Fruit fly (Drosophila melanogaster): ENCODE data around the gene CG46339.

CG46339 gene

dm6 chr3R:26908750-26909149, 6.8 kb upstream of the CG46339 start (continued):
- no peak for TF ChIP-seq vfl (GFP tag; optimal IDR thresholded peaks at IDR 0.05)
- TF ChIP-seq CG1233 (GFP tag; optimal IDR thresholded peaks at IDR 0.05): peak; percentile 33
- no peak for TF ChIP-seq Tbp (GFP tag; optimal IDR thresholded peaks at IDR 0.05)
- no peak for TF ChIP-seq CG30403 (GFP tag; optimal IDR thresholded peaks at IDR 0.05)
- TF ChIP-seq Dref (GFP tag; IDR thresholded peaks at IDR 0.05): no peak
- TF ChIP-seq Doc3 (GFP tag; IDR thresholded peaks at IDR 0.05; ENCODE audit: partially characterized antibody): no peak
- TF ChIP-seq Ssrp (tag; optimal IDR thresholded peaks at IDR 0.05): no peak
- TF ChIP-seq CG12391 (tag; optimal IDR thresholded peaks at IDR 0.05): no peak
- peak; percentile 49 for TF ChIP-seq Asciz (GFP tag; optimal IDR thresholded peaks at IDR 0.05)
- peak; percentile 33 for TF ChIP-seq HLHmδ (GFP tag; optimal IDR thresholded peaks at IDR 0.05)
- TF ChIP-seq aop (GFP tag; IDR thresholded peaks at IDR 0.05): no peak
- no peak for TF ChIP-seq da (GFP tag; optimal IDR thresholded peaks at IDR 0.05)
- TF ChIP-seq CG3838 (GFP tag; optimal IDR thresholded peaks at IDR 0.05): no peak
- peak; percentile 24 for TF ChIP-seq gem (tag; optimal IDR thresholded peaks at IDR 0.05)
- TF ChIP-seq CG33213 (GFP tag; optimal IDR thresholded peaks at IDR 0.05): no peak
- TF ChIP-seq CG34224 (GFP tag; IDR thresholded peaks at IDR 0.05; ENCODE audit: partially characterized antibody): no peak
- TF ChIP-seq MBD-R2 (GFP tag; IDR thresholded peaks at IDR 0.05): no peak
- TF ChIP-seq cato (GFP tag; optimal IDR thresholded peaks at IDR 0.05; ENCODE audit: borderline replicate concordance): no peak
- TF ChIP-seq CG17361 (GFP tag; IDR thresholded peaks at IDR 0.05): no peak
- peak; percentile 43 for TF ChIP-seq CG2875 (GFP tag; optimal IDR thresholded peaks at IDR 0.05)
- TF ChIP-seq mld (GFP tag; IDR thresholded peaks at IDR 0.05; ENCODE audit: partially characterized antibody): no peak
- TF ChIP-seq Dad (GFP tag; optimal IDR thresholded peaks at IDR 0.05): no peak
- no peak for TF ChIP-seq CG31441 (GFP tag; IDR thresholded peaks at IDR 0.05)
- TF ChIP-seq Nf-YC (tag; optimal IDR thresholded peaks at IDR 0.05): no peak
- TF ChIP-seq CG13123 (GFP tag; optimal IDR thresholded peaks at IDR 0.05): no peak
- no peak for TF ChIP-seq ind (GFP tag; optimal IDR thresholded peaks at IDR 0.05)
- TF ChIP-seq CG16815 (GFP tag; optimal IDR thresholded peaks at IDR 0.05): no peak
- TF ChIP-seq crol (GFP tag; IDR thresholded peaks at IDR 0.05): no peak
- no peak for TF ChIP-seq pho (GFP tag; optimal IDR thresholded peaks at IDR 0.05)
- no peak for TF ChIP-seq stc (GFP tag; IDR thresholded peaks at IDR 0.05)
- TF ChIP-seq CrebB (tag; optimal IDR thresholded peaks at IDR 0.05): peak; percentile 31
- TF ChIP-seq Meics (GFP tag; optimal IDR thresholded peaks at IDR 0.05): no peak
- TF ChIP-seq Nf-YB (GFP tag; optimal IDR thresholded peaks at IDR 0.05): no peak
- TF ChIP-seq z (GFP tag; IDR thresholded peaks at IDR 0.05): no peak
- no peak for TF ChIP-seq usp (GFP tag; optimal IDR thresholded peaks at IDR 0.05)
- TF ChIP-seq dati (GFP tag; IDR thresholded peaks at IDR 0.05): no peak
- no peak for TF ChIP-seq chif (GFP tag; optimal IDR thresholded peaks at IDR 0.05)
- no peak for TF ChIP-seq BEAF-32 (GFP tag; optimal IDR thresholded peaks at IDR 0.05)
- no peak for TF ChIP-seq cwo (GFP tag; optimal IDR thresholded peaks at IDR 0.05)
- no peak for TF ChIP-seq klu (GFP tag; IDR thresholded peaks at IDR 0.05)
- no peak for TF ChIP-seq NC2β (GFP tag; optimal IDR thresholded peaks at IDR 0.05)
- no peak for TF ChIP-seq org-1 (GFP tag; optimal IDR thresholded peaks at IDR 0.05)
- TF ChIP-seq repo (GFP tag; optimal IDR thresholded peaks at IDR 0.05): no peak
- no peak for TF ChIP-seq Camta (GFP tag; optimal IDR thresholded peaks at IDR 0.05)
- TF ChIP-seq CG9215 (GFP tag; IDR thresholded peaks at IDR 0.05): no peak
- TF ChIP-seq CG6683 (GFP tag; optimal IDR thresholded peaks at IDR 0.05): no peak
- TF ChIP-seq sim (GFP tag; IDR thresholded peaks at IDR 0.05): no peak
- no peak for TF ChIP-seq salm (tag; optimal IDR thresholded peaks at IDR 0.05)
- peak; percentile 29 for TF ChIP-seq Sox100B (GFP tag; optimal IDR thresholded peaks at IDR 0.05)
- TF ChIP-seq NfI (GFP tag; optimal IDR thresholded peaks at IDR 0.05): no peak
- TF ChIP-seq dm (GFP tag; optimal IDR thresholded peaks at IDR 0.05): no peak
- no peak for TF ChIP-seq jumu (GFP tag; optimal IDR thresholded peaks at IDR 0.05)
